Fruit fly (Drosophila melanogaster) whole organism, adult: Measurements from ENCODE around the gene CG43331.

ENCODE experiments used
- CG11617 ChIP-seq: fragments of 200-800 bp; sonication (Bioruptor generic); optimal IDR thresholded peaks from 2 replicates; lab custom pipeline; 2017; ENCODE audit warnings: mild to moderate bottlenecking, missing biosample characterization, missing genetic modification reagents, missing genetic modification characterization
- CG12768 ChIP-seq: fragments of 200-800 bp; sonication (Bioruptor generic); optimal IDR thresholded peaks from 2 replicates; lab custom pipeline; 2017; ENCODE audit warnings: missing biosample characterization, missing genetic modification characterization, mild to moderate bottlenecking, moderate library complexity, missing genetic modification reagents
- CG14711 ChIP-seq: fragments of 200-800 bp; sonication (Bioruptor generic); optimal IDR thresholded peaks from 2 replicates; lab custom pipeline; 2018; ENCODE audit warnings: missing biosample characterization, mild to moderate bottlenecking, missing genetic modification characterization, moderate library complexity
- CG1620 ChIP-seq: fragments of 200-800 bp; sonication (Bioruptor generic); optimal IDR thresholded peaks from 2 replicates; lab custom pipeline; 2016; ENCODE audit warnings: missing biosample characterization, missing genetic modification characterization
- CG33017 ChIP-seq: fragments of 200-800 bp; sonication (Bioruptor generic); optimal IDR thresholded peaks from 2 replicates; lab custom pipeline; 2018; ENCODE audit warnings: missing biosample characterization, mild to moderate bottlenecking, missing genetic modification characterization, moderate library complexity
- CG5204 ChIP-seq: fragments of 200-800 bp; sonication (Bioruptor generic); optimal IDR thresholded peaks from 2 replicates; lab custom pipeline; 2016; ENCODE audit warnings: missing biosample characterization, missing genetic modification characterization
- CG7045 ChIP-seq: fragments of 200-800 bp; sonication (Bioruptor generic); optimal IDR thresholded peaks from 2 replicates; lab custom pipeline; 2017; ENCODE audit warnings: missing biosample characterization, mild to moderate bottlenecking, missing genetic modification characterization
- CG7101 ChIP-seq: fragments of 200-800 bp; sonication (Bioruptor generic); optimal IDR thresholded peaks from 2 replicates; lab custom pipeline; 2018; ENCODE audit warnings: missing biosample characterization, mild to moderate bottlenecking, missing genetic modification characterization, moderate library complexity
- Clk ChIP-seq: fragments of 200-800 bp; sonication (Bioruptor generic); optimal IDR thresholded peaks from 2 replicates; lab custom pipeline; 2017; ENCODE audit warnings: missing biosample characterization, missing genetic modification characterization
- Crg-1 ChIP-seq: fragments of 200-800 bp; sonication (Bioruptor generic); optimal IDR thresholded peaks from 2 replicates; lab custom pipeline; 2016; ENCODE audit warnings: missing biosample characterization, missing genetic modification characterization
- Hr96 ChIP-seq: fragments of 200-800 bp; sonication (Bioruptor generic); optimal IDR thresholded peaks from 2 replicates; lab custom pipeline; 2016; ENCODE audit warnings: missing biosample characterization, missing genetic modification characterization
- Mnt ChIP-seq: fragments of 200-800 bp; sonication (Bioruptor generic); optimal IDR thresholded peaks from 2 replicates; lab custom pipeline; 2016; ENCODE audit warnings: missing biosample characterization, mild to moderate bottlenecking, missing genetic modification characterization
- bab1 ChIP-seq: fragments of 200-800 bp; sonication (Bioruptor generic); optimal IDR thresholded peaks from 3 replicates; lab custom pipeline; 2019; ENCODE audit warnings: missing biosample characterization, mild to moderate bottlenecking, missing genetic modification characterization, moderate library complexity
- cic ChIP-seq: fragments of 200-800 bp; sonication (Bioruptor generic); optimal IDR thresholded peaks from 2 replicates; lab custom pipeline; 2017; ENCODE audit warnings: missing biosample characterization, mild to moderate bottlenecking, missing genetic modification characterization, moderate library complexity
- cnc ChIP-seq, 2 experiments: fragments of >200 bp; optimal IDR thresholded peaks; 2 replicates each; lab custom pipeline; 2017
- kay ChIP-seq: fragments of 200-800 bp; sonication (Bioruptor generic); peaks from one replicate; lab custom pipeline; 2016; ENCODE audit warnings: missing biosample characterization, missing genetic modification characterization, borderline replicate concordance
- ovo ChIP-seq: fragments of 200-800 bp; sonication (Bioruptor generic); optimal IDR thresholded peaks from 2 replicates; lab custom pipeline; 2016; ENCODE audit warnings: missing biosample characterization, missing genetic modification characterization
- pad ChIP-seq: fragments of 200-800 bp; sonication (Bioruptor generic); optimal IDR thresholded peaks from 3 replicates; lab custom pipeline; 2017; ENCODE audit warnings: missing biosample characterization, missing genetic modification characterization, mild to moderate bottlenecking, moderate library complexity, missing genetic modification reagents
- tj ChIP-seq: fragments of 200-800 bp; sonication (Bioruptor generic); optimal IDR thresholded peaks from 3 replicates; lab custom pipeline; 2017; ENCODE audit warnings: missing biosample characterization, mild to moderate bottlenecking, missing genetic modification characterization, moderate library complexity
- toe ChIP-seq: fragments of 200-800 bp; sonication (Bioruptor generic); optimal IDR thresholded peaks from 2 replicates; lab custom pipeline; 2016; ENCODE audit warnings: missing biosample characterization, missing genetic modification characterization

The CG43331 gene

dm6 chr3L:22470299-22470791, 33.3 kb downstream of the CG43331 start, which contains the start of gene CG11426:
Gene CG11426, plus strand, starts transcription at chr3L:22470556.
- TF ChIP-seq toe (GFP tag; lab: Kevin White, UChicago) (no peak), tj (GFP tag; lab: Kevin White, UChicago) (no peak), CG12768 (GFP tag; lab: Kevin White, UChicago) (no peak), Mnt (GFP tag; lab: Kevin White, UChicago) (no peak), ovo (GFP tag; lab: Kevin White, UChicago) (no peak), Clk (GFP tag; lab: Kevin White, UChicago) (no peak), cic (GFP tag; lab: Kevin White, UChicago) (no peak), Crg-1 (GFP tag; lab: Kevin White, UChicago) (no peak), CG7045 (GFP tag; lab: Kevin White, UChicago) (no peak)

DNA sequence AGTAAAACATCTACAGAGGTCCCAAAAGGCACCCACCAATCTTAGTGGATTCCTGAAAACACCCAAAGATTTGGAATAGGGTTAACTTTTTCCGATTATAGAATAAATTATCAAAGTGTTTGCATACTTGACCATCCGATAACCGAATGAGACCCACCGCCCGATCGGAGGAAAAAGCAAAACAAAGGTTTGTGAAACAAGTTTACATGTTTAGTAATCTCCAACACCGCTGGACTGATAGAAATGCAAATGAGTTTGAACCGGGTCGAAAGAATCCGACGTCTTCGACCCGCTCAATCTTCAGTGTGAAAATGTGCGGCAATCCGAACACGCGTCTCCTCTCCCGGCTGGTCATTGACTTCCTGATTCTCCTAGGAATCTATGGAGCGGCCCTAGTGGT, 35.1 kb downstream of the CG43331 start, which contains the start of gene CG11437:
Gene CG11437, plus strand, starts transcription at position 301 of the 400 bp plus-strand sequence.
- TF ChIP-seq cic (GFP tag; lab: Kevin White, UChicago): no peak
- TF ChIP-seq CG5204 (GFP tag; lab: Kevin White, UChicago): no peak
- TF ChIP-seq CG7101 (tag; lab: Kevin White, UChicago): no peak
- no peak for TF ChIP-seq kay (GFP tag; lab: Kevin White, UChicago)
- no peak for TF ChIP-seq tj (GFP tag; lab: Kevin White, UChicago)
- TF ChIP-seq pad (GFP tag; lab: Kevin White, UChicago): no peak
- TF ChIP-seq CG12768 (GFP tag; lab: Kevin White, UChicago): no peak
- TF ChIP-seq Crg-1 (GFP tag; lab: Kevin White, UChicago): no peak
- TF ChIP-seq Clk (GFP tag; lab: Kevin White, UChicago): no peak
- no peak for TF ChIP-seq CG33017 (tag; lab: Kevin White, UChicago)
- TF ChIP-seq CG1620 (GFP tag; lab: Kevin White, UChicago): no peak
- no peak for TF ChIP-seq Mnt (GFP tag; lab: Kevin White, UChicago)
- no peak for TF ChIP-seq Hr96
- TF ChIP-seq cnc (optimal IDR thresholded peaks at IDR 0.05; lab: Kevin White, UChicago): no peak

- peak; percentile 48 for TF ChIP-seq tj (GFP tag; lab: Kevin White, UChicago)
- no peak for TF ChIP-seq CG14711
- no peak for TF ChIP-seq Crg-1 (GFP tag; lab: Kevin White, UChicago)
Observed at dm6 chr3L:22466403-22466942, 37.2 kb downstream of the CG43331 start.

DNA sequence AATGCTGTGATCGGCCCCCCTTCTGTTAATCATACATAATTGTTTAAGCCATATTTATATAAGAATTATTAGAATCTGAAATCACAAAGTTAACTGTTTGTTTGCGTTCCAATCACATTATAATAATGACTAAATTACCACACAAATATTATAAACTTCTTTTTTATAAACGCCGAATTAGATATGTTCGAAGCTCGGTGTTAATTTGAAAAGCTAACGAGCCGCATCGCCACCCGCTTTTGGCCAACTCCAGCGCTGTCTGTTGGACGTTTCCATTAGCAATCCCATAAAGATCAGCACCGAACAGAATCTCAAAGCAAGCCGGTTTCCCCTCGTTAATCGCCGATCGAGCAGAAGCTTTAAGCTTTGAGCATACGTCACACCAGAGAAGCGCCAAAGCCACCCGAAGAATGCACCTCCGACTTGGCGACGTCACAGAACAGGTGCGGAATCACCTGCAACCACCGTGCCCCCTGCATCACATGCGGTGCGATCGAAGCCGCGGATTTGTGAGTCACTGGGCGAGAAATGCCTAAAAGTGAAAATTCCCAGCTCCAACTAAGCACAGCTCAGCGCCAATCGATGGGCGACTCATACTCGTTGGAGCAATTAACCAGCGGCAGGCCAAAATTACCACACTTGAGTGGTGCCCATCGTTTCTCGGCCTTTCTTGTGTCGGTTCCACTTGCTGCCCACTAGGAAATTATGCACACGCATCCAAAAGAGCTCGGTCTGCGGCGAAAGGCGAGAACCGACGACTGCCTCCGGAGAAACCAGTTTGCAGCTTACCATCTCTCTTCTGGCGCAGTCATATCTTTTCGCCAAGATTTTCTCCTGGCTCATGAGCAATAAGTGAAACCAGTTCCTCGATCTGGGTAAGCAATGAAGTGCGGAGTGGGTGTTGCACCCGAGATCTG, 37.9 kb downstream of the CG43331 start, which contains the start of gene CG11438:
Gene CG11438, plus strand, starts transcription at position 134 of the 917 bp plus-strand sequence.
- TF ChIP-seq CG5204 (GFP tag; lab: Kevin White, UChicago) (no peak), CG1620 (GFP tag; lab: Kevin White, UChicago) (no peak), bab1 (GFP tag; lab: Kevin White, UChicago) (no peak), CG33017 (tag; lab: Kevin White, UChicago) (no peak), Mnt (GFP tag; lab: Kevin White, UChicago) (no peak), pad (GFP tag; lab: Kevin White, UChicago) (peak; percentile 54), toe (GFP tag; lab: Kevin White, UChicago) (no peak), tj (GFP tag; lab: Kevin White, UChicago) (no peak)

dm6 chr3L:22463412-22463811, 40.2 kb downstream of the CG43331 start:
- TF ChIP-seq CG14711 (no peak), tj (GFP tag; lab: Kevin White, UChicago) (peak; percentile 11), CG5204 (GFP tag; lab: Kevin White, UChicago) (no peak), bab1 (GFP tag; lab: Kevin White, UChicago) (no peak), CG1620 (GFP tag; lab: Kevin White, UChicago) (no peak), cic (GFP tag; lab: Kevin White, UChicago) (peak; percentile 65), Hr96 (peak; percentile 15), CG12768 (GFP tag; lab: Kevin White, UChicago) (peak; percentile 31), CG7045 (GFP tag; lab: Kevin White, UChicago) (no peak), CG33017 (tag; lab: Kevin White, UChicago) (no peak), pad (GFP tag; lab: Kevin White, UChicago) (peak; percentile 65), cnc (optimal IDR thresholded peaks at IDR 0.05; lab: Kevin White, UChicago) (no peak), CG11617 (GFP tag; lab: Kevin White, UChicago) (no peak), Mnt (GFP tag; lab: Kevin White, UChicago) (no peak), Clk (GFP tag; lab: Kevin White, UChicago) (no peak), kay (GFP tag; lab: Kevin White, UChicago) (no peak), Crg-1 (GFP tag; lab: Kevin White, UChicago) (peak; percentile 2), ovo (GFP tag; lab: Kevin White, UChicago) (no peak)
